Fruit fly (Drosophila melanogaster) whole organism, embryonic: Measurements from ENCODE around the gene TrpRS.

Experiments used
- Atf3 ChIP-seq: fragments of 200-800 bp; sonication (Bioruptor generic); optimal IDR thresholded peaks from 3 replicates; lab custom pipeline; 2016; ENCODE audit warnings: missing biosample characterization, missing genetic modification characterization
- B-H2 ChIP-seq: fragments of 200-800 bp; sonication (Bioruptor generic); optimal IDR thresholded peaks from 2 replicates; lab custom pipeline; 2018; ENCODE audit warnings: missing biosample characterization, mild to moderate bottlenecking, missing genetic modification characterization
- CG10274 ChIP-seq: fragments of 200-800 bp; sonication (Bioruptor generic); optimal IDR thresholded peaks from 3 replicates; lab custom pipeline; 2017; ENCODE audit warnings: missing biosample characterization, mild to moderate bottlenecking, missing genetic modification characterization
- CG11456 ChIP-seq: fragments of 200-800 bp; sonication (Bioruptor generic); IDR thresholded peaks from 3 replicates; pipeline ENCODE4 v1.3.6; 2022; ENCODE audit warnings: missing biosample characterization, missing genetic modification characterization
- CG11504 ChIP-seq: fragments of 200-800 bp; sonication (Bioruptor generic); optimal IDR thresholded peaks from 3 replicates; lab custom pipeline; 2019; ENCODE audit warnings: missing biosample characterization, mild to moderate bottlenecking, missing genetic modification characterization, moderate library complexity
- CG12236 ChIP-seq: fragments of 200-800 bp; sonication (Bioruptor generic); optimal IDR thresholded peaks from 2 replicates; lab custom pipeline; 2016; ENCODE audit warnings: missing biosample characterization, missing genetic modification characterization
- CG12299 ChIP-seq: fragments of 200-800 bp; sonication (Bioruptor generic); optimal IDR thresholded peaks from 2 replicates; lab custom pipeline; 2018; ENCODE audit warnings: missing biosample characterization, mild to moderate bottlenecking, missing genetic modification characterization
- CG12391 ChIP-seq: fragments of 200-800 bp; sonication (Bioruptor generic); optimal IDR thresholded peaks from 3 replicates; lab custom pipeline; 2018; ENCODE audit warnings: missing biosample characterization, mild to moderate bottlenecking, missing genetic modification characterization, moderate library complexity
- CG13287 ChIP-seq: fragments of 200-800 bp; sonication (Bioruptor generic); IDR thresholded peaks from 2 replicates; pipeline ENCODE4 v1.3.6; 2022; ENCODE audit warnings: missing biosample characterization, missing genetic modification characterization; ENCODE audit not compliant: partially characterized antibody
- CG17385 ChIP-seq: fragments of 200-800 bp; sonication (Bioruptor generic); optimal IDR thresholded peaks from 3 replicates; lab custom pipeline; 2018; ENCODE audit warnings: missing biosample characterization, mild to moderate bottlenecking, missing genetic modification characterization
- CG2678 ChIP-seq: fragments of 200-800 bp; sonication (Bioruptor generic); optimal IDR thresholded peaks from 3 replicates; lab custom pipeline; 2019; ENCODE audit warnings: missing biosample characterization, mild to moderate bottlenecking, missing genetic modification characterization, moderate library complexity
- CG2712 ChIP-seq: fragments of 200-800 bp; optimal IDR thresholded peaks from 3 replicates; lab custom pipeline; 2019; ENCODE audit warnings: missing biosample characterization, mild to moderate bottlenecking, missing genetic modification characterization, moderate library complexity
- CG32772 ChIP-seq: fragments of 200-800 bp; sonication (Bioruptor generic); IDR thresholded peaks from 2 replicates; pipeline ENCODE4 v1.3.6; 2022; ENCODE audit warnings: missing biosample characterization, missing genetic modification characterization
- CG3407 ChIP-seq: fragments of 200-800 bp; sonication (Bioruptor generic); optimal IDR thresholded peaks from 2 replicates; lab custom pipeline; 2018; ENCODE audit warnings: missing biosample characterization, mild to moderate bottlenecking, missing genetic modification characterization
- CG4360 ChIP-seq: fragments of 200-800 bp; sonication (Bioruptor generic); IDR thresholded peaks from 2 replicates; pipeline ENCODE4 v1.3.6; 2022; ENCODE audit warnings: missing biosample characterization, missing genetic modification characterization
- CG5953 ChIP-seq: fragments of 200-800 bp; sonication (Bioruptor generic); IDR thresholded peaks from 2 replicates; pipeline ENCODE4 v1.3.6; 2022; ENCODE audit warnings: missing biosample characterization, missing genetic modification characterization
- CG6689 ChIP-seq: fragments of 200-800 bp; sonication (Bioruptor generic); IDR thresholded peaks from 2 replicates; pipeline ENCODE4 v1.3.6; 2022; ENCODE audit warnings: missing biosample characterization, missing genetic modification characterization
- CG7839 ChIP-seq: fragments of 200-800 bp; sonication (Bioruptor generic); optimal IDR thresholded peaks from 3 replicates; lab custom pipeline; 2018; ENCODE audit warnings: missing biosample characterization, mild to moderate bottlenecking, missing genetic modification characterization, moderate library complexity
- CG8359 ChIP-seq: fragments of 200-800 bp; sonication (Bioruptor generic); optimal IDR thresholded peaks from 2 replicates; lab custom pipeline; 2017; ENCODE audit warnings: missing biosample characterization, mild to moderate bottlenecking, missing genetic modification characterization, borderline replicate concordance
- CG9876 ChIP-seq: fragments of 200-800 bp; sonication (Bioruptor generic); optimal IDR thresholded peaks from 2 replicates; lab custom pipeline; 2016; ENCODE audit warnings: missing biosample characterization, missing genetic modification characterization
- Chrac-16 ChIP-seq: fragments of 200-800 bp; sonication (Bioruptor generic); optimal IDR thresholded peaks from 3 replicates; lab custom pipeline; 2016; ENCODE audit warnings: missing biosample characterization, missing genetic modification characterization
- D19A ChIP-seq: fragments of 200-800 bp; optimal IDR thresholded peaks from 3 replicates; lab custom pipeline; 2019; ENCODE audit warnings: missing biosample characterization, mild to moderate bottlenecking, missing genetic modification characterization, moderate library complexity
- Deaf1 ChIP-seq: fragments of 200-800 bp; optimal IDR thresholded peaks from 3 replicates; lab custom pipeline; 2019; ENCODE audit warnings: missing biosample characterization, mild to moderate bottlenecking, missing genetic modification characterization, moderate library complexity
- Dfd ChIP-seq, 2 experiments: fragments of >200 bp; optimal IDR thresholded peaks; 2 replicates each; lab custom pipeline; 2017; ENCODE audit warnings: missing biosample characterization in 2 of 2, missing genetic modification characterization in 2 of 2
- HLH3B ChIP-seq: fragments of 200-800 bp; sonication (Bioruptor generic); IDR thresholded peaks from 2 replicates; pipeline ENCODE4 v1.3.6; 2022; ENCODE audit warnings: missing biosample characterization, missing genetic modification characterization
- Hr51 ChIP-seq, 2 experiments: fragments of 200-800 bp; sonication (Bioruptor generic); optimal IDR thresholded peaks; 2 replicates in 1 of 2; 3 replicates in 1 of 2; lab custom pipeline; 2016 to 2018; ENCODE audit warnings: missing biosample characterization in 2 of 2, missing genetic modification characterization in 2 of 2, mild to moderate bottlenecking in 1 of 2, moderate library complexity in 1 of 2
- Hr78 ChIP-seq, 2 experiments: fragments of 200-800 bp in 1 of 2; fragments of >200 bp in 1 of 2; sonication (Bioruptor generic) in 1 of 2; optimal IDR thresholded peaks; 2 replicates each; lab custom pipeline; 2017 to 2019; ENCODE audit warnings: missing biosample characterization in 2 of 2, missing genetic modification characterization in 2 of 2, mild to moderate bottlenecking in 1 of 2, moderate library complexity in 1 of 2
- Hsf ChIP-seq: fragments of 200-800 bp; sonication (Bioruptor generic); optimal IDR thresholded peaks from 3 replicates; lab custom pipeline; 2016; ENCODE audit warnings: missing biosample characterization, missing genetic modification characterization
- Kr ChIP-seq: fragments of 200-800 bp; sonication (Bioruptor generic); optimal IDR thresholded peaks from 2 replicates; lab custom pipeline; 2017; ENCODE audit warnings: missing biosample characterization, mild to moderate bottlenecking, missing genetic modification characterization
- Nf-YC ChIP-seq: fragments of 200-800 bp; optimal IDR thresholded peaks from 3 replicates; lab custom pipeline; 2019; ENCODE audit warnings: missing biosample characterization, mild to moderate bottlenecking, missing genetic modification characterization, moderate library complexity
- Pdp1 ChIP-seq, 2 experiments: fragments of 200-800 bp; sonication (Bioruptor generic); optimal IDR thresholded peaks; 3 replicates each; lab custom pipeline; 2016; ENCODE audit warnings: missing biosample characterization in 2 of 2, missing genetic modification characterization in 2 of 2, mild to moderate bottlenecking in 1 of 2, moderate library complexity in 1 of 2
- Xrp1 ChIP-seq: fragments of 200-800 bp; sonication (Bioruptor generic); IDR thresholded peaks from 2 replicates; pipeline ENCODE4 v1.3.6; 2022; ENCODE audit warnings: missing biosample characterization, missing genetic modification characterization
- br ChIP-seq: fragments of >200 bp; optimal IDR thresholded peaks from 2 replicates; lab custom pipeline; 2017
- dan ChIP-seq: fragments of 200-800 bp; sonication (Bioruptor generic); IDR thresholded peaks from 2 replicates; pipeline ENCODE4 v1.3.6; 2022; ENCODE audit warnings: missing biosample characterization, missing genetic modification characterization
- dmrt11E ChIP-seq: fragments of 200-800 bp; sonication (Bioruptor generic); optimal IDR thresholded peaks from 3 replicates; lab custom pipeline; 2018; ENCODE audit warnings: missing biosample characterization, mild to moderate bottlenecking, missing genetic modification characterization, moderate library complexity
- dysf ChIP-seq: fragments of 200-800 bp; sonication (Bioruptor generic); IDR thresholded peaks from 3 replicates; pipeline ENCODE4 v1.3.6; 2022; ENCODE audit warnings: missing biosample characterization, missing genetic modification characterization
- emc ChIP-seq: fragments of 200-800 bp; sonication (Bioruptor generic); optimal IDR thresholded peaks from 2 replicates; lab custom pipeline; 2016; ENCODE audit warnings: missing biosample characterization, missing genetic modification characterization
- lab ChIP-seq: fragments of 200-800 bp; sonication (Bioruptor generic); optimal IDR thresholded peaks from 3 replicates; lab custom pipeline; 2017; ENCODE audit warnings: missing biosample characterization, missing genetic modification characterization, mild to moderate bottlenecking, moderate library complexity, missing genetic modification reagents
- lmd ChIP-seq: fragments of 200-800 bp; sonication (Bioruptor generic); IDR thresholded peaks from 2 replicates; pipeline ENCODE4 v1.3.6; 2022; ENCODE audit warnings: missing biosample characterization, missing genetic modification characterization
- nmo ChIP-seq: fragments of 200-800 bp; sonication (Bioruptor generic); optimal IDR thresholded peaks from 2 replicates; lab custom pipeline; 2018; ENCODE audit warnings: missing biosample characterization, mild to moderate bottlenecking, missing genetic modification characterization, moderate library complexity
- pan ChIP-seq, 4 experiments: fragments of >200 bp in 3 of 4; fragments of 200-800 bp in 1 of 4; sonication (Bioruptor generic) in 1 of 4; optimal IDR thresholded peaks in 3 of 4; IDR thresholded peaks in 1 of 4; 2 replicates each; pipeline versions ENCODE4 v1.3.6 to Lab custom; 2017 to 2022; ENCODE audit warnings: missing biosample characterization in 2 of 4, missing genetic modification characterization in 2 of 4, mixed read lengths in 1 of 4
- pho ChIP-seq: fragments of 200-800 bp; sonication (Bioruptor generic); optimal IDR thresholded peaks from 2 replicates; lab custom pipeline; 2016; ENCODE audit warnings: missing biosample characterization, missing genetic modification characterization
- pita ChIP-seq: fragments of 200-800 bp; sonication (Bioruptor generic); optimal IDR thresholded peaks from 2 replicates; lab custom pipeline; 2017; ENCODE audit warnings: missing biosample characterization, mild to moderate bottlenecking, missing genetic modification characterization
- sens ChIP-seq: fragments of 200-800 bp; sonication (Bioruptor generic); peaks from one replicate; lab custom pipeline; 2016; ENCODE audit warnings: missing biosample characterization, missing genetic modification characterization
- slbo ChIP-seq: fragments of 200-800 bp; sonication (Bioruptor generic); IDR thresholded peaks from 2 replicates; pipeline ENCODE4 v1.3.6; 2022; ENCODE audit warnings: missing biosample characterization, missing genetic modification characterization
- sna ChIP-seq: fragments of 200-800 bp; sonication (Bioruptor generic); IDR thresholded peaks from 2 replicates; pipeline ENCODE4 v1.3.6; 2022; ENCODE audit warnings: missing biosample characterization, missing genetic modification characterization; ENCODE audit not compliant: partially characterized antibody
- sqz ChIP-seq: fragments of 200-800 bp; sonication (Bioruptor generic); optimal IDR thresholded peaks from 3 replicates; lab custom pipeline; 2018; ENCODE audit warnings: missing biosample characterization, mild to moderate bottlenecking, missing genetic modification characterization
- trh ChIP-seq: fragments of 200-800 bp; sonication (Bioruptor generic); optimal IDR thresholded peaks from 2 replicates; lab custom pipeline; 2016; ENCODE audit warnings: missing biosample characterization, missing genetic modification characterization
- usp ChIP-seq: fragments of >200 bp; optimal IDR thresholded peaks from 2 replicates; lab custom pipeline; 2017; ENCODE audit warnings: missing biosample characterization, missing genetic modification characterization

The TrpRS gene

dm6 chr3R:9229996-9230601 is 36.6 kb downstream of the TrpRS start (continued):
- TF ChIP-seq pan (optimal IDR thresholded peaks at IDR 0.05; lab: Kevin White, UChicago): no peak
- TF ChIP-seq pan (GFP tag; optimal IDR thresholded peaks at IDR 0.05 in 1 of 2, IDR thresholded peaks at IDR 0.05 in 1 of 2): peak in 1 of 2 experiments; percentile 28
- TF ChIP-seq Nf-YC (tag; lab: Kevin White, UChicago): no peak
- TF ChIP-seq sqz (GFP tag; lab: Kevin White, UChicago): no peak
- TF ChIP-seq HLH3B: no peak
- TF ChIP-seq lab: peak; percentile 41
- TF ChIP-seq CG10274: peak; percentile 64
- peak in 1 of 2 experiments; percentile 18 for TF ChIP-seq Hr51 (GFP tag; optimal IDR thresholded peaks at IDR 0.05; lab: Kevin White, UChicago)
- TF ChIP-seq CG9876 (GFP tag; lab: Kevin White, UChicago): no peak
- no peak for TF ChIP-seq emc
- no peak for TF ChIP-seq CG12299 (tag; lab: Kevin White, UChicago)
- TF ChIP-seq Xrp1 (GFP tag; lab: Robert Waterston, UW): peak; percentile 54
- no peak for TF ChIP-seq CG8359 (GFP tag; lab: Kevin White, UChicago)
- TF ChIP-seq CG2712 (tag; lab: Kevin White, UChicago): peak; percentile 22
- no peak for TF ChIP-seq CG5953 (GFP tag; lab: Robert Waterston, UW)
- no peak for TF ChIP-seq Hr78 (GFP tag; optimal IDR thresholded peaks at IDR 0.05; lab: Kevin White, UChicago)
- TF ChIP-seq B-H2: no peak
- TF ChIP-seq Chrac-16 (GFP tag; lab: Kevin White, UChicago): peak; percentile 5
- TF ChIP-seq CG12236: no peak
- peak; percentile 37 for TF ChIP-seq dmrt11E (tag; lab: Kevin White, UChicago)
- peak; percentile 1 for TF ChIP-seq nmo (GFP tag; lab: Kevin White, UChicago)
- no peak for TF ChIP-seq pita
- TF ChIP-seq CG13287 (GFP tag; lab: Robert Waterston, UW): no peak
- peak; percentile 19 for TF ChIP-seq CG7839
- no peak for TF ChIP-seq br
- 0 out of 2 replicates have a peak, but pooled peaks have one; percentile 36 for TF ChIP-seq CG6689 (GFP tag; lab: Robert Waterston, UW)
- peak; percentile 81 for TF ChIP-seq sens (GFP tag; lab: Kevin White, UChicago)
- peak; percentile 10; the same call in 1 of the 2 replicates for TF ChIP-seq slbo (GFP tag; lab: Robert Waterston, UW)
- no peak for TF ChIP-seq dysf (GFP tag; lab: Robert Waterston, UW)
- peak; percentile 20 for TF ChIP-seq CG3407
- no peak for TF ChIP-seq pho (GFP tag; lab: Kevin White, UChicago)
- peak; percentile 24 for TF ChIP-seq Hsf (GFP tag; lab: Kevin White, UChicago)
- no peak for TF ChIP-seq trh (GFP tag; lab: Kevin White, UChicago)
- no peak for TF ChIP-seq CG32772 (GFP tag; lab: Robert Waterston, UW)
- no peak for TF ChIP-seq Kr (GFP tag; lab: Kevin White, UChicago)
- TF ChIP-seq CG17385 (GFP tag; lab: Kevin White, UChicago): peak; percentile 69
- no peak for TF ChIP-seq CG11456
- peak in 1 of 2 experiments; percentile 14 for TF ChIP-seq Pdp1 (GFP tag; optimal IDR thresholded peaks at IDR 0.05; lab: Kevin White, UChicago)
- TF ChIP-seq D19A (tag; lab: Kevin White, UChicago): peak; percentile 67
- no peak for TF ChIP-seq CG4360
- no peak for TF ChIP-seq dan (GFP tag; lab: Robert Waterston, UW)
- peak; percentile 35 for TF ChIP-seq CG2678 (tag; lab: Kevin White, UChicago)
- TF ChIP-seq sna (GFP tag; lab: Robert Waterston, UW): no peak
- peak; percentile 26 for TF ChIP-seq CG12391 (tag; lab: Kevin White, UChicago)
- TF ChIP-seq Dfd (GFP tag; optimal IDR thresholded peaks at IDR 0.05; lab: Kevin White, UChicago): no peak
- TF ChIP-seq lmd (GFP tag; lab: Robert Waterston, UW): peak; percentile 25; the same call in 1 of the 2 replicates
- TF ChIP-seq Atf3 (GFP tag; lab: Kevin White, UChicago): no peak
- TF ChIP-seq Deaf1 (tag; lab: Kevin White, UChicago): no peak
- peak; percentile 43 for TF ChIP-seq CG11504 (tag; lab: Kevin White, UChicago)
- TF ChIP-seq usp (GFP tag; lab: Kevin White, UChicago): no peak
